Fruit fly (Drosophila melanogaster) whole organism, pupa: ENCODE measurements around the gene gcm.

ENCODE experiments used
- CG10348 ChIP-seq: fragments of 200-800 bp; sonication (Bioruptor generic); IDR thresholded peaks from 2 replicates; pipeline ENCODE4 v1.3.6; 2022; ENCODE audit warnings: missing biosample characterization, missing genetic modification characterization
- CG12605 ChIP-seq: fragments of 200-800 bp; sonication (Bioruptor generic); IDR thresholded peaks from 2 replicates; pipeline ENCODE4 v1.3.6; 2022; ENCODE audit warnings: missing biosample characterization, missing genetic modification characterization
- CG13204 ChIP-seq: fragments of 200-800 bp; sonication (Bioruptor generic); optimal IDR thresholded peaks from 2 replicates; lab custom pipeline; 2018; ENCODE audit warnings: missing biosample characterization, mild to moderate bottlenecking, missing genetic modification characterization, moderate library complexity
- CG14655 ChIP-seq: fragments of 200-800 bp; sonication (Bioruptor generic); optimal IDR thresholded peaks from 3 replicates; lab custom pipeline; 2017; ENCODE audit warnings: mild to moderate bottlenecking, missing biosample characterization, missing genetic modification reagents, missing genetic modification characterization
- CG15710 ChIP-seq: fragments of 200-800 bp; sonication (Bioruptor generic); optimal IDR thresholded peaks from 2 replicates; lab custom pipeline; 2018; ENCODE audit warnings: missing biosample characterization, mild to moderate bottlenecking, missing genetic modification characterization, moderate library complexity
- CG17806 ChIP-seq: fragments of 200-800 bp; sonication (Bioruptor generic); optimal IDR thresholded peaks from 2 replicates; lab custom pipeline; 2018; ENCODE audit warnings: missing biosample characterization, mild to moderate bottlenecking, missing genetic modification characterization, moderate library complexity
- CG32121 ChIP-seq: fragments of 200-800 bp; sonication (Bioruptor generic); IDR thresholded peaks from 2 replicates; pipeline ENCODE4 v1.3.6; 2022; ENCODE audit warnings: missing biosample characterization, missing genetic modification characterization
- CG34367 ChIP-seq: fragments of 200-800 bp; sonication (Bioruptor generic); optimal IDR thresholded peaks from 2 replicates; lab custom pipeline; 2018; ENCODE audit warnings: missing biosample characterization, mild to moderate bottlenecking, missing genetic modification characterization
- CG4496 ChIP-seq: fragments of 200-800 bp; sonication (Bioruptor generic); IDR thresholded peaks from 3 replicates; pipeline ENCODE4 v1.3.6; 2022; ENCODE audit warnings: missing biosample characterization, missing genetic modification characterization
- CG8159 ChIP-seq: fragments of 200-800 bp; sonication (Bioruptor generic); optimal IDR thresholded peaks from 3 replicates; lab custom pipeline; 2018; ENCODE audit warnings: missing biosample characterization, mild to moderate bottlenecking, missing genetic modification characterization, moderate library complexity
- CG8301 ChIP-seq: fragments of 200-800 bp; sonication (Bioruptor generic); optimal IDR thresholded peaks from 2 replicates; lab custom pipeline; 2018; ENCODE audit warnings: missing biosample characterization, mild to moderate bottlenecking, missing genetic modification characterization
- CG9948 ChIP-seq: fragments of 200-800 bp; sonication (Bioruptor generic); optimal IDR thresholded peaks from 2 replicates; lab custom pipeline; 2018; ENCODE audit warnings: missing biosample characterization, mild to moderate bottlenecking, missing genetic modification characterization, moderate library complexity
- D1 ChIP-seq: fragments of 200-800 bp; sonication (Bioruptor generic); optimal IDR thresholded peaks from 2 replicates; lab custom pipeline; 2018; ENCODE audit warnings: missing biosample characterization, mild to moderate bottlenecking, missing genetic modification characterization, moderate library complexity
- EcR ChIP-seq: fragments of 200-800 bp; sonication (Bioruptor generic); optimal IDR thresholded peaks from 3 replicates; lab custom pipeline; 2019; ENCODE audit warnings: missing biosample characterization, missing genetic modification characterization, mild to moderate bottlenecking, moderate library complexity, missing genetic modification reagents
- Ets98B ChIP-seq: fragments of 200-800 bp; sonication (Bioruptor generic); IDR thresholded peaks from 2 replicates; pipeline ENCODE4 v1.3.6; 2022; ENCODE audit warnings: missing biosample characterization, missing genetic modification characterization
- Pif1B ChIP-seq: fragments of 200-800 bp; sonication (Bioruptor generic); optimal IDR thresholded peaks from 3 replicates; lab custom pipeline; 2016; ENCODE audit warnings: missing biosample characterization, missing genetic modification characterization
- Snoo ChIP-seq: fragments of 200-800 bp; sonication (Bioruptor generic); optimal IDR thresholded peaks from 3 replicates; lab custom pipeline; 2017; ENCODE audit warnings: missing biosample characterization, mild to moderate bottlenecking, missing genetic modification characterization, inconsistent platforms
- fd96Ca ChIP-seq: fragments of 200-800 bp; sonication (Bioruptor generic); IDR thresholded peaks from 3 replicates; pipeline ENCODE4 v1.3.6; 2022; ENCODE audit warnings: missing biosample characterization, missing genetic modification characterization
- gl ChIP-seq: fragments of 200-800 bp; sonication (Bioruptor generic); optimal IDR thresholded peaks from 2 replicates; lab custom pipeline; 2018; ENCODE audit warnings: missing biosample characterization, mild to moderate bottlenecking, missing genetic modification characterization
- rn ChIP-seq: fragments of 200-800 bp; sonication (Bioruptor generic); IDR thresholded peaks from 2 replicates; pipeline ENCODE4 v1.3.6; 2022; ENCODE audit warnings: missing biosample characterization, missing genetic modification characterization

The gcm gene

dm6 chr2L:9529858-9530378 is 51.6 kb downstream of the gcm start:
- TF ChIP-seq CG14655 (GFP tag; lab: Kevin White, UChicago) (peak; percentile 34), rn (GFP tag; lab: Robert Waterston, UW) (no peak), Ets98B (no peak), CG15710 (tag; lab: Kevin White, UChicago) (no peak), gl (tag; lab: Kevin White, UChicago) (no peak), CG9948 (tag; lab: Kevin White, UChicago) (no peak), CG8301 (tag; lab: Kevin White, UChicago) (peak; percentile 6), Pif1B (GFP tag; lab: Kevin White, UChicago) (no peak), CG17806 (tag; lab: Kevin White, UChicago) (no peak), Snoo (no peak), CG4496 (GFP tag; lab: Robert Waterston, UW) (no peak), fd96Ca (GFP tag; lab: Robert Waterston, UW) (0 out of 3 replicates have a peak, but pooled peaks have one; percentile 27), CG13204 (no peak), CG34367 (tag; lab: Kevin White, UChicago) (no peak), CG32121 (GFP tag; lab: Robert Waterston, UW) (no peak), CG10348 (GFP tag; lab: Robert Waterston, UW) (no peak), CG12605 (GFP tag; lab: Robert Waterston, UW) (no peak), EcR (GFP tag; lab: Kevin White, UChicago) (no peak), D1 (tag; lab: Kevin White, UChicago) (no peak), CG8159 (tag; lab: Kevin White, UChicago) (no peak)
